Worm (Caenorhabditis elegans): ENCODE measurements around the gene tsp-20.

tsp-20 gene

DNA sequence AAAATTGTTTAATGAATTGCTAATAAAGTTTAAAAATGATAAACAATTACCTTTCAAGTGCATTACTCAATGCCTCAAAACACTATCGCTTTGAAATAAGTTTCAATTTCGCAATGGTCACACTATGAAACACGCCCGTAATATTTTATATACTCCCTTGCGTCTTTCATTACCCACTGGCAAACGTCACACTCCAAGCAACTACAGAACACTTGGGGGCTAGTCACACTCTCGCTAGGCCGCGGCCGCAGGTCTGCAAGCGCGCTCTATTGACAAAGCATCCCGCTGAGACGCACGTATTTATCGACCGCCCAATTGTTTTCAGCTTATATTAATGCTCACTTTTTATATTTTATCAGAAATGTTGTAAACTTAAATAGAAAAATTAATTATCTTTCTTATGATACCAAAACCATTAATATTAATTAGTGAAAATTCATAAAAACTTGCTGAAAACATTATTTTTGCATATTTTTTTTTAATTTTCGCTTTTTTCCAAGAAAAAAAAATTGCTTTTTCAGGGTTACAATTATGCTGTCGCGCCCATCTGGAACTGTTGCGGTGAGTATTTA is 15.8 kb downstream of the tsp-20 start, which contains the start of the genes nmat-1 and ucr-2.1 (continued):
- peak; percentile 21 for TF ChIP-seq snpc-4 (tag; optimal IDR thresholded peaks at IDR 0.05)
- TF ChIP-seq hlh-17 (GFP tag; optimal IDR thresholded peaks at IDR 0.05; ENCODE audit: borderline replicate concordance) = no peak
- no peak for TF ChIP-seq mef-2 (tag; optimal IDR thresholded peaks at IDR 0.05)
- no peak for TF ChIP-seq lin-39 (tag; optimal IDR thresholded peaks at IDR 0.05)
- peak; percentile 73 for TF ChIP-seq fkh-8 (tag; optimal IDR thresholded peaks at IDR 0.05)
- TF ChIP-seq C16A3.4 (tag; optimal IDR thresholded peaks at IDR 0.05) = peak; percentile 89
- no peak for TF ChIP-seq sptf-1 (tag; optimal IDR thresholded peaks at IDR 0.05)
- no peak for TF ChIP-seq pqm-1 (tag; optimal IDR thresholded peaks at IDR 0.05)
- TF ChIP-seq F16B12.6 (tag; optimal IDR thresholded peaks at IDR 0.05) = peak; percentile 19
- TF ChIP-seq irx-1 (tag; optimal IDR thresholded peaks at IDR 0.05) = peak; percentile 57
- TF ChIP-seq nhr-11 (tag; optimal IDR thresholded peaks at IDR 0.05) = no peak
- peak; percentile 76 for TF ChIP-seq lin-15B (tag; optimal IDR thresholded peaks at IDR 0.05)
- peak; percentile 64 for TF ChIP-seq dsc-1 (tag; optimal IDR thresholded peaks at IDR 0.05)
- no peak for TF ChIP-seq unc-98 (GFP tag; IDR thresholded peaks at IDR 0.05)
- TF ChIP-seq lin-13 (GFP tag; optimal IDR thresholded peaks at IDR 0.05) = peak; percentile 56
- TF ChIP-seq alr-1 (tag; optimal IDR thresholded peaks at IDR 0.05; ENCODE audit: borderline replicate concordance) = no peak
- peak; percentile 76 for TF ChIP-seq blmp-1 (tag; optimal IDR thresholded peaks at IDR 0.05)
- no peak for TF ChIP-seq ets-5 (GFP tag; IDR thresholded peaks at IDR 0.05)
- TF ChIP-seq zip-4 (GFP tag; optimal IDR thresholded peaks at IDR 0.05) = no peak
- peak; percentile 12; the same call in 1 of the 2 replicates for TF ChIP-seq isw-1 (GFP tag; IDR thresholded peaks at IDR 0.05)
- no peak for TF ChIP-seq ceh-88 (GFP tag; IDR thresholded peaks at IDR 0.05)
- no peak for TF ChIP-seq pag-3 (tag; optimal IDR thresholded peaks at IDR 0.05; ENCODE audit: borderline replicate concordance, insufficient read depth)
- no peak for TF ChIP-seq hlh-4 (tag; optimal IDR thresholded peaks at IDR 0.05)
- TF ChIP-seq Y116A8C.19 (tag; optimal IDR thresholded peaks at IDR 0.05; ENCODE audit: borderline replicate concordance) = no peak
- TF ChIP-seq nhr-85 (tag) = peak; percentile 90
- TF ChIP-seq sox-4 (tag; optimal IDR thresholded peaks at IDR 0.05) = no peak
- TF ChIP-seq unc-130 (tag; optimal IDR thresholded peaks at IDR 0.05) = peak; percentile 82
- no peak for TF ChIP-seq nhr-28 (tag; optimal IDR thresholded peaks at IDR 0.05)
- peak; percentile 39 for TF ChIP-seq C04F5.9 (tag; optimal IDR thresholded peaks at IDR 0.05)
- peak; percentile 68 for TF ChIP-seq egl-13 (tag; optimal IDR thresholded peaks at IDR 0.05)
- no peak for TF ChIP-seq nhr-12 (tag; optimal IDR thresholded peaks at IDR 0.05)
- TF ChIP-seq ama-1 (optimal IDR thresholded peaks at IDR 0.05) = no peak
- TF ChIP-seq unc-86 (tag; optimal IDR thresholded peaks at IDR 0.05) = peak; percentile 51
- TF ChIP-seq fkh-4 (tag; optimal IDR thresholded peaks at IDR 0.05; ENCODE audit: borderline replicate concordance) = no peak
- TF ChIP-seq nhr-84 (tag; optimal IDR thresholded peaks at IDR 0.05) = no peak
- TF ChIP-seq aly-2 (tag; optimal IDR thresholded peaks at IDR 0.05) = no peak
- TF ChIP-seq efl-1 (optimal IDR thresholded peaks at IDR 0.05) = peak; percentile 54 to 58
- TF ChIP-seq efl-1 (GFP tag; optimal IDR thresholded peaks at IDR 0.05 in 1 of 2) = peak in 1 of 2 experiments; percentile 45
- peak; percentile 56 to 77 for TF ChIP-seq lsy-2 (tag; optimal IDR thresholded peaks at IDR 0.05)
- peak in 1 of 2 experiments; percentile 38 for TF ChIP-seq ztf-11 (tag; optimal IDR thresholded peaks at IDR 0.05)
- TF ChIP-seq efl-3 (GFP tag; optimal IDR thresholded peaks at IDR 0.05) = no peak
- TF ChIP-seq snu-23 (GFP tag; optimal IDR thresholded peaks at IDR 0.05) = peak; percentile 91
- peak; percentile 90 for TF ChIP-seq nhr-71 (tag; optimal IDR thresholded peaks at IDR 0.05)
- TF ChIP-seq rnt-1 (tag; optimal IDR thresholded peaks at IDR 0.05) = peak; percentile 87
- no peak for TF ChIP-seq grh-1 (GFP tag; IDR thresholded peaks at IDR 0.05)
- peak; percentile 81 for TF ChIP-seq nhr-47 (tag; optimal IDR thresholded peaks at IDR 0.05)
- TF ChIP-seq nhr-20 (tag; optimal IDR thresholded peaks at IDR 0.05) = peak; percentile 93
- TF ChIP-seq mab-9 (GFP tag; IDR thresholded peaks at IDR 0.05) = no peak
- no peak for TF ChIP-seq unc-30 (tag; optimal IDR thresholded peaks at IDR 0.05)
- no peak for TF ChIP-seq zag-1 (tag; optimal IDR thresholded peaks at IDR 0.05)
- peak in 3 of 6 experiments; percentile 24 to 79 (median 40) for TF ChIP-seq elt-3 (tag; optimal IDR thresholded peaks at IDR 0.05)
- TF ChIP-seq tbx-2 (tag; optimal IDR thresholded peaks at IDR 0.05) = peak; percentile 76
- TF ChIP-seq ceh-82 (tag; optimal IDR thresholded peaks at IDR 0.05) = peak; percentile 23 to 71 (median 30)

All from whole organism, L1 larva.